Worm (Caenorhabditis elegans) whole organism, early embryonic: ENCODE data around the gene C33C12.1.

ENCODE experiments used
- B0310.2 ChIP-seq: sonication (generic microtip); optimal IDR thresholded peaks from 2 replicates; lab custom pipeline; 2016; ENCODE audit warnings: mild to moderate bottlenecking, missing genetic modification characterization, missing compliant biosample characterization
- F13C5.2 ChIP-seq: sonication (generic microtip); optimal IDR thresholded peaks from 2 replicates; lab custom pipeline; 2017; ENCODE audit warnings: mild to moderate bottlenecking, missing genetic modification characterization, inconsistent platforms, missing compliant biosample characterization
- ama-1 ChIP-seq: fragments of 150-350 bp; optimal IDR thresholded peaks from 2 replicates; lab custom pipeline; 2014
- ceh-36 ChIP-seq: sonication (generic microtip); optimal IDR thresholded peaks from 2 replicates; lab custom pipeline; 2016; ENCODE audit warnings: missing genetic modification characterization, inconsistent platforms, missing compliant biosample characterization
- ets-7 ChIP-seq: sonication (generic microtip); optimal IDR thresholded peaks from 2 replicates; lab custom pipeline; 2016; ENCODE audit warnings: missing genotype, missing genetic modification characterization, missing compliant biosample characterization
- flt-1 ChIP-seq: fragments of 200-800 bp; sonication (Bioruptor generic); IDR thresholded peaks from 2 replicates; pipeline ENCODE4 v1.3.6; 2022; ENCODE audit warnings: missing genetic modification characterization, missing compliant biosample characterization
- hmbx-1 ChIP-seq: sonication (generic microtip); optimal IDR thresholded peaks from 2 replicates; lab custom pipeline; 2016; ENCODE audit warnings: mild to moderate bottlenecking, missing genetic modification characterization, missing compliant biosample characterization
- hmg-4 ChIP-seq: fragments of 200-800 bp; sonication (Bioruptor generic); optimal IDR thresholded peaks from 2 replicates; lab custom pipeline; 2018; ENCODE audit warnings: mild to moderate bottlenecking, missing genetic modification characterization, missing compliant biosample characterization
- hnd-1 ChIP-seq: sonication (generic microtip); optimal IDR thresholded peaks from 2 replicates; lab custom pipeline; 2016; ENCODE audit warnings: missing genetic modification characterization, missing compliant biosample characterization
- sea-1 ChIP-seq: fragments of 200-800 bp; sonication (Bioruptor generic); conservative IDR thresholded peaks from 2 replicates; pipeline ENCODE4 v1.3.6; 2022; ENCODE audit warnings: missing genetic modification characterization, missing compliant biosample characterization
- tbx-11 ChIP-seq: fragments of 200-800 bp; sonication (Bioruptor generic); IDR thresholded peaks from 2 replicates; pipeline ENCODE4 v1.3.6; 2022; ENCODE audit warnings: missing genetic modification characterization, missing compliant biosample characterization
- tra-4 ChIP-seq: sonication (generic microtip); optimal IDR thresholded peaks from 2 replicates; lab custom pipeline; 2017; ENCODE audit warnings: missing genetic modification characterization, missing compliant biosample characterization

- TF ChIP-seq ceh-36 (no peak), tra-4 (tag; lab: Kevin White, UChicago) (no peak), hnd-1 (tag; lab: Kevin White, UChicago) (no peak), tbx-11 (no peak), ama-1 (lab: Kevin White, UChicago) (no peak), sea-1 (no peak), hmbx-1 (no peak), F13C5.2 (no peak), hmg-4 (GFP tag; lab: Kevin White, UChicago) (no peak), B0310.2 (tag; lab: Kevin White, UChicago) (no peak), flt-1 (GFP tag; lab: Robert Waterston, UW) (no peak), ets-7 (tag; lab: Kevin White, UChicago) (no peak)
Measured at ce11 chrII:2175367-2175766, 22.7 kb upstream of the C33C12.1 start, which contains the start of gene C33C12.7.
